Fruit fly (Drosophila melanogaster) Kc167 (cell line): ENCODE data around the gene Cyt-c1L.

Experiments
- Sin3A ChIP-seq: fragments of >200 bp; optimal IDR thresholded peaks from 2 replicates; lab custom pipeline; 2018; ENCODE audit warnings: missing external identifiers
- h ChIP-seq: fragments of >200 bp; optimal IDR thresholded peaks from 3 replicates; lab custom pipeline; 2018; ENCODE audit warnings: missing external identifiers
- insv ChIP-seq: fragments of >200 bp; optimal IDR thresholded peaks from 3 replicates; lab custom pipeline; 2018; ENCODE audit warnings: missing external identifiers
- psq ChIP-seq: fragments of >200 bp; optimal IDR thresholded peaks from 2 replicates; lab custom pipeline; 2017; ENCODE audit warnings: missing external identifiers
- ttk ChIP-seq: sonication (Bioruptor generic); optimal IDR thresholded peaks from 2 replicates; lab custom pipeline; 2017; ENCODE audit warnings: missing external identifiers

- TF ChIP-seq psq (no peak), insv (lab: Kevin White, UChicago) (no peak), ttk (lab: Kevin White, UChicago) (no peak), Sin3A (lab: Kevin White, UChicago) (no peak), h (no peak)
Observed at dm6 chr3R:29202418-29202817, 1.5 kb downstream of the Cyt-c1L start, which contains the start of gene Mesh1.
